Comparison of ENCODE assay signal across 7 fruit fly cellular contexts in genomic region chr3L:11789773-11790172, dm6.
TF ChIP-seq lines count a peak whose summit lies in the region.

TSS of gene Pi3K68D (minus strand) at chr3L:11790013.

- TF ChIP-seq CTCF in S2 (optimal IDR thresholded peaks at IDR 0.05; lab: Kevin White, UChicago): peak; percentile 43 to 67
- TF ChIP-seq CTCF in whole organism, embryonic (GFP tag; optimal IDR thresholded peaks at IDR 0.05; lab: Kevin White, UChicago): peak; percentile 70

TF ChIP-seq in whole organism, 6 proteins besides CTCF, POLR2A, EP300 and RAD21:
- no peak for TF ChIP-seq usp (GFP tag; optimal IDR thresholded peaks at IDR 0.05; lab: Kevin White, UChicago)
- no peak for TF ChIP-seq pan (optimal IDR thresholded peaks at IDR 0.05; lab: Kevin White, UChicago)
- peak; percentile 8 for TF ChIP-seq psq (optimal IDR thresholded peaks at IDR 0.05; lab: Kevin White, UChicago)
- TF ChIP-seq Dll (optimal IDR thresholded peaks at IDR 0.05; lab: Kevin White, UChicago): no peak

TF ChIP-seq in whole organism, adult, 20 proteins besides CTCF, POLR2A, EP300 and RAD21:
- peak; percentile 36 for TF ChIP-seq bab1 (GFP tag; optimal IDR thresholded peaks at IDR 0.05; lab: Kevin White, UChicago)
- TF ChIP-seq toe (GFP tag; optimal IDR thresholded peaks at IDR 0.05; lab: Kevin White, UChicago): peak; percentile 13
- TF ChIP-seq Clk (GFP tag; optimal IDR thresholded peaks at IDR 0.05; lab: Kevin White, UChicago): no peak
- TF ChIP-seq CG7101 (tag; optimal IDR thresholded peaks at IDR 0.05; lab: Kevin White, UChicago): peak; percentile 15
- no peak for TF ChIP-seq ovo (GFP tag; optimal IDR thresholded peaks at IDR 0.05; lab: Kevin White, UChicago)
- TF ChIP-seq CG11617 (GFP tag; optimal IDR thresholded peaks at IDR 0.05; lab: Kevin White, UChicago): no peak
- TF ChIP-seq CG1620 (GFP tag; optimal IDR thresholded peaks at IDR 0.05; lab: Kevin White, UChicago): peak; percentile 4
- TF ChIP-seq kay (GFP tag; lab: Kevin White, UChicago; ENCODE audit: borderline replicate concordance): peak; percentile 93
TF ChIP-seq in whole organism, adult: peak in this region for 5.

TF ChIP-seq in whole organism, embryonic, 481 proteins besides CTCF, POLR2A, EP300 and RAD21 (continues in another document):
- peak; percentile 84 for TF ChIP-seq tna (GFP tag; IDR thresholded peaks at IDR 0.05; lab: Robert Waterston, UW; ENCODE audit: partially characterized antibody)
- TF ChIP-seq Bgb (GFP tag; IDR thresholded peaks at IDR 0.05; lab: Robert Waterston, UW; ENCODE audit: partially characterized antibody): peak; percentile 97
- TF ChIP-seq lilli (GFP tag; optimal IDR thresholded peaks at IDR 0.05; lab: Kevin White, UChicago): peak; percentile 36
- peak; percentile 90 for TF ChIP-seq Med (GFP tag; lab: Kevin White, UChicago)
- TF ChIP-seq CG4854 (GFP tag; optimal IDR thresholded peaks at IDR 0.05; lab: Kevin White, UChicago): peak; percentile 9
- peak; percentile 31 for TF ChIP-seq CG33213 (GFP tag; optimal IDR thresholded peaks at IDR 0.05; lab: Kevin White, UChicago)
- TF ChIP-seq CG32772 (GFP tag; IDR thresholded peaks at IDR 0.05; lab: Robert Waterston, UW): no peak
- TF ChIP-seq CG10267 (tag; optimal IDR thresholded peaks at IDR 0.05; lab: Kevin White, UChicago): peak; percentile 59
- TF ChIP-seq knrl (GFP tag; IDR thresholded peaks at IDR 0.05; lab: Robert Waterston, UW; ENCODE audit: partially characterized antibody): peak; percentile 95
- TF ChIP-seq Doc3 (GFP tag; IDR thresholded peaks at IDR 0.05; lab: Robert Waterston, UW; ENCODE audit: partially characterized antibody): peak; percentile 84
- peak; percentile 69 for TF ChIP-seq gro (GFP tag; optimal IDR thresholded peaks at IDR 0.05; lab: Kevin White, UChicago)
- no peak for TF ChIP-seq CG12219 (GFP tag; optimal IDR thresholded peaks at IDR 0.05; lab: Kevin White, UChicago)
- peak; percentile 13 to 17 for TF ChIP-seq dpn (GFP tag; optimal IDR thresholded peaks at IDR 0.05; lab: Kevin White, UChicago)
- no peak for TF ChIP-seq bcd (GFP tag; optimal IDR thresholded peaks at IDR 0.05; lab: Kevin White, UChicago)
- TF ChIP-seq Scr (GFP tag; IDR thresholded peaks at IDR 0.05; lab: Robert Waterston, UW; ENCODE audit: partially characterized antibody): peak; percentile 92
- peak; percentile 16 for TF ChIP-seq pho (GFP tag; optimal IDR thresholded peaks at IDR 0.05; lab: Kevin White, UChicago)
- no peak for TF ChIP-seq dm (GFP tag; optimal IDR thresholded peaks at IDR 0.05; lab: Kevin White, UChicago)
- TF ChIP-seq CG4424 (GFP tag; optimal IDR thresholded peaks at IDR 0.05; lab: Kevin White, UChicago): no peak

TF ChIP-seq in whole organism, prepupa, 60 proteins besides CTCF, POLR2A, EP300 and RAD21:
- TF ChIP-seq Sox14 (GFP tag; optimal IDR thresholded peaks at IDR 0.05; lab: Kevin White, UChicago) (peak; percentile 20), dac (GFP tag; optimal IDR thresholded peaks at IDR 0.05; lab: Kevin White, UChicago) (no peak)

TF ChIP-seq in whole organism, pupa, 21 proteins besides CTCF, POLR2A, EP300 and RAD21:
- TF ChIP-seq Snoo (tag; optimal IDR thresholded peaks at IDR 0.05; lab: Kevin White, UChicago): no peak
- no peak for TF ChIP-seq rn (GFP tag; IDR thresholded peaks at IDR 0.05; lab: Robert Waterston, UW)
- no peak for TF ChIP-seq CG10348 (GFP tag; IDR thresholded peaks at IDR 0.05; lab: Robert Waterston, UW)
- TF ChIP-seq CG12605 (GFP tag; IDR thresholded peaks at IDR 0.05; lab: Robert Waterston, UW): no peak
- peak; percentile 19 for TF ChIP-seq CG17806 (tag; optimal IDR thresholded peaks at IDR 0.05; lab: Kevin White, UChicago)
- TF ChIP-seq Pif1B (GFP tag; optimal IDR thresholded peaks at IDR 0.05; lab: Kevin White, UChicago): no peak

TF ChIP-seq in whole organism, wandering third instar larva, 38 proteins besides CTCF, POLR2A, EP300 and RAD21:
- no peak for TF ChIP-seq br (GFP tag; optimal IDR thresholded peaks at IDR 0.05; lab: Kevin White, UChicago)
- TF ChIP-seq Myc (optimal IDR thresholded peaks at IDR 0.05; lab: Kevin White, UChicago): peak; percentile 14
- TF ChIP-seq tai (GFP tag; optimal IDR thresholded peaks at IDR 0.05; lab: Kevin White, UChicago): no peak
- no peak for TF ChIP-seq Vsx2 (GFP tag; optimal IDR thresholded peaks at IDR 0.05; lab: Kevin White, UChicago; ENCODE audit: partially characterized antibody)
- peak; percentile 4 for TF ChIP-seq ey (GFP tag; optimal IDR thresholded peaks at IDR 0.05; lab: Kevin White, UChicago)
- no peak for TF ChIP-seq Mio (GFP tag; optimal IDR thresholded peaks at IDR 0.05; lab: Kevin White, UChicago)
- peak; percentile 19 for TF ChIP-seq CG32264 (GFP tag; optimal IDR thresholded peaks at IDR 0.05; lab: Kevin White, UChicago)
- peak; percentile 28 for TF ChIP-seq Hr83 (GFP tag; optimal IDR thresholded peaks at IDR 0.05; lab: Kevin White, UChicago; ENCODE audit: poor library complexity, severe bottlenecking)
- TF ChIP-seq OdsH (GFP tag; optimal IDR thresholded peaks at IDR 0.05; lab: Kevin White, UChicago): peak; percentile 11
- TF ChIP-seq psq (GFP tag; optimal IDR thresholded peaks at IDR 0.05; lab: Kevin White, UChicago): peak; percentile 95
- peak; percentile 23 for TF ChIP-seq CG9705 (GFP tag; optimal IDR thresholded peaks at IDR 0.05; lab: Kevin White, UChicago)
